Fruit fly (Drosophila melanogaster): Measurements from ENCODE around the gene hid.

The hid gene

DNA sequence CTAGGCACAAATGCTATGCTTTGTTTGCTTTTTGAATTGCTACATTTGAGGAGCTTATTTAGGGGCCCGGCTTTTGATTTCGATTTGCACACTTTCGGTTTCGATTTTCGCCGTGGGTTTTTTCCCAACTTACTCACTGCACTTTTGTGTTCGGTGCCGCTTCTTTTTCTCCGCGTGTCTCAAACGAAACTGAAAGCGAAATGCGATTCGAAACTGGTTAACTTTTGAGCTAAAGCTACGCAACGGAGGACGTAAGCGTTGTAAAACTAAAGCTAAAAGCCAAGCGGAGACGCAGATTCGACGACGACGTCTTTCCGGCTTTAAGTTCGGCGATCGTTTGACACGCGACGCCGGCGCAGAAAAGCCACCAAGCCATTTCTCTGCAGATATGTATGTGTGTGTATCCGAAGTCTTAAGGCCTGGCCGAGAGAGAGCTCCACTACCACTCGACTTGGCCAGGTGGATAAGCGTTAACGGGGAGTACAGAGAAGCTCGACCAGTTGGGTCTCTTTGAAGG is 23.2 kb downstream of the hid start, which contains the start of gene CG13699 (continued):
- TF ChIP-seq Drgx (GFP tag; IDR thresholded peaks at IDR 0.05) (0 out of 2 replicates have a peak, but pooled peaks have one; percentile 9), slbo (GFP tag; IDR thresholded peaks at IDR 0.05) (no peak), vfl (GFP tag; optimal IDR thresholded peaks at IDR 0.05) (no peak), knrl (GFP tag; IDR thresholded peaks at IDR 0.05; ENCODE audit: partially characterized antibody) (no peak), Med (GFP tag) (no peak), CG7928 (GFP tag; optimal IDR thresholded peaks at IDR 0.05) (no peak), Blimp-1 (GFP tag; optimal IDR thresholded peaks at IDR 0.05) (peak; percentile 98), CG12104 (GFP tag; optimal IDR thresholded peaks at IDR 0.05) (no peak), pros (GFP tag; optimal IDR thresholded peaks at IDR 0.05) (peak; percentile 17), pfk (GFP tag; optimal IDR thresholded peaks at IDR 0.05) (no peak), CG9437 (GFP tag; optimal IDR thresholded peaks at IDR 0.05) (peak; percentile 13), so (GFP tag; IDR thresholded peaks at IDR 0.05) (no peak), Bteb2 (GFP tag; optimal IDR thresholded peaks at IDR 0.05) (no peak), cg (GFP tag; optimal IDR thresholded peaks at IDR 0.05) (peak; percentile 30), D19A (tag; optimal IDR thresholded peaks at IDR 0.05) (no peak), CG8281 (tag; optimal IDR thresholded peaks at IDR 0.05) (no peak), Eip74EF (GFP tag; optimal IDR thresholded peaks at IDR 0.05) (peak in 1 of 2 experiments; percentile 24), pb (GFP tag; optimal IDR thresholded peaks at IDR 0.05) (no peak), CG12769 (tag; optimal IDR thresholded peaks at IDR 0.05) (peak; percentile 33), gcm (GFP tag; optimal IDR thresholded peaks at IDR 0.05) (no peak), Hr78 (GFP tag; optimal IDR thresholded peaks at IDR 0.05) (peak in 1 of 2 experiments; percentile 28), ci (GFP tag; IDR thresholded peaks at IDR 0.05) (0 out of 3 replicates have a peak, but pooled peaks have one; percentile 28)

DNA sequence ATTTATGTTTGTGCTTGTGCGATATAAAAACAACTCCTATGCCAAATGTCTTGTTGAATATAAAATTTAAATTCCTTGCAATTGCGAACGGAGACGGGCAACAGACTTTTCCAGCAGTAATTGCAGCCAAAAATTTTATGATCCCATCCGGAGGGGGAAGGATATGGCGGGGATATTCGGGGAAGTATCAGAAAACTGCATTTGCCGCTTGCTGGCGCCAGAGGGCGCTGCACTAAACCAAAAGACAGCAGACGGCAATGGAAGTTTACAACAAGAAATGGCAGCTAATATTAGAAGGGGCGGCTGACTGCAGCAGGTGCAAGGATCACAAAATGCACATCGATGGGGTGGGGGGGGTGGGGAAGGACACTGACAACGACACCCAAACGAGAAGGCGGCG is 24.3 kb downstream of the hid start:
- peak; percentile 84 for TF ChIP-seq CTCF (GFP tag; optimal IDR thresholded peaks at IDR 0.05)
- TF ChIP-seq crol (GFP tag; IDR thresholded peaks at IDR 0.05) = no peak
- TF ChIP-seq CG42726 (GFP tag; IDR thresholded peaks at IDR 0.05; ENCODE audit: partially characterized antibody) = peak; percentile 27; the same call in 1 of the 2 replicates

- TF ChIP-seq bbx (GFP tag; IDR thresholded peaks at IDR 0.05; ENCODE audit: partially characterized antibody) (peak; percentile 54), sens (GFP tag) (peak; percentile 54), jigr1 (GFP tag; IDR thresholded peaks at IDR 0.05) (no peak), CG7987 (GFP tag; optimal IDR thresholded peaks at IDR 0.05) (no peak), ssp (GFP tag; IDR thresholded peaks at IDR 0.05) (no peak), CG30020 (tag; optimal IDR thresholded peaks at IDR 0.05) (no peak), pan (optimal IDR thresholded peaks at IDR 0.05) (no peak), pan (GFP tag; optimal IDR thresholded peaks at IDR 0.05 in 1 of 2, IDR thresholded peaks at IDR 0.05 in 1 of 2) (peak in 1 of 2 experiments; percentile 31), Drgx (GFP tag; IDR thresholded peaks at IDR 0.05) (no peak), CG11560 (tag; IDR thresholded peaks at IDR 0.05) (no peak), Side (GFP tag; optimal IDR thresholded peaks at IDR 0.05) (no peak), org-1 (GFP tag; optimal IDR thresholded peaks at IDR 0.05) (no peak), CG34422 (GFP tag; IDR thresholded peaks at IDR 0.05) (no peak), CG10209 (GFP tag; optimal IDR thresholded peaks at IDR 0.05) (no peak), CG14965 (GFP tag; optimal IDR thresholded peaks at IDR 0.05; ENCODE audit: borderline replicate concordance) (no peak), CG11093 (GFP tag; IDR thresholded peaks at IDR 0.05) (no peak), Hmx (GFP tag; optimal IDR thresholded peaks at IDR 0.05) (no peak), prd (optimal IDR thresholded peaks at IDR 0.05) (no peak), prd (GFP tag; IDR thresholded peaks at IDR 0.05) (no peak), HmgD (GFP tag; optimal IDR thresholded peaks at IDR 0.05) (no peak), CG11723 (GFP tag; optimal IDR thresholded peaks at IDR 0.05) (no peak), NC2α (GFP tag; optimal IDR thresholded peaks at IDR 0.05) (no peak), CG13424 (tag; optimal IDR thresholded peaks at IDR 0.05) (no peak), CG6813 (GFP tag; optimal IDR thresholded peaks at IDR 0.05) (no peak), Sry-β (GFP tag; optimal IDR thresholded peaks at IDR 0.05) (no peak), CG2199 (GFP tag; IDR thresholded peaks at IDR 0.05) (peak; percentile 95)
Measured at dm6 chr3L:18154140-18154539, 31.3 kb downstream of the hid start.

Data from whole organism, embryonic.